Fruit fly (Drosophila melanogaster) whole organism, embryonic: ENCODE data around the gene CG5376.
A peak's percentile ranks its signal among the peaks of the same experiment; 100 is the strongest.

ENCODE experiments used
- Abd-B ChIP-seq: fragments of 200-800 bp; sonication (Bioruptor generic); optimal IDR thresholded peaks from 2 replicates; lab custom pipeline; 2018; ENCODE audit warnings: missing biosample characterization, mild to moderate bottlenecking, missing genetic modification characterization, moderate library complexity
- Atf-2 ChIP-seq: fragments of 200-800 bp; sonication (Bioruptor generic); optimal IDR thresholded peaks from 2 replicates; lab custom pipeline; 2016; ENCODE audit warnings: missing biosample characterization, missing genetic modification characterization
- BEAF-32 ChIP-seq: fragments of 200-800 bp; sonication (Bioruptor generic); optimal IDR thresholded peaks from 3 replicates; lab custom pipeline; 2017; ENCODE audit warnings: missing biosample characterization, missing genetic modification characterization, mild to moderate bottlenecking, moderate library complexity, missing genetic modification reagents
- Bgb ChIP-seq: fragments of 200-800 bp; sonication (Bioruptor generic); IDR thresholded peaks from 2 replicates; pipeline ENCODE4 v1.3.6; 2022; ENCODE audit warnings: missing biosample characterization, missing genetic modification characterization; ENCODE audit not compliant: partially characterized antibody
- CG10267 ChIP-seq: fragments of 200-800 bp; sonication (Bioruptor generic); optimal IDR thresholded peaks from 2 replicates; lab custom pipeline; 2018; ENCODE audit warnings: missing biosample characterization, mild to moderate bottlenecking, missing genetic modification characterization, moderate library complexity
- CG10654 ChIP-seq: fragments of 200-800 bp; sonication (Bioruptor generic); optimal IDR thresholded peaks from 2 replicates; lab custom pipeline; 2016; ENCODE audit warnings: missing biosample characterization, missing genetic modification characterization
- CG13287 ChIP-seq: fragments of 200-800 bp; sonication (Bioruptor generic); IDR thresholded peaks from 2 replicates; pipeline ENCODE4 v1.3.6; 2022; ENCODE audit warnings: missing biosample characterization, missing genetic modification characterization; ENCODE audit not compliant: partially characterized antibody
- CG13296 ChIP-seq: fragments of 200-800 bp; sonication (Bioruptor generic); optimal IDR thresholded peaks from 3 replicates; lab custom pipeline; 2018; ENCODE audit warnings: missing biosample characterization, mild to moderate bottlenecking, missing genetic modification characterization
- CG14014 ChIP-seq: fragments of 200-800 bp; sonication (Bioruptor generic); IDR thresholded peaks from 2 replicates; pipeline ENCODE4 v1.3.6; 2022; ENCODE audit warnings: missing biosample characterization, missing genetic modification characterization
- CG15269 ChIP-seq: fragments of 200-800 bp; sonication (Bioruptor generic); optimal IDR thresholded peaks from 2 replicates; lab custom pipeline; 2018; ENCODE audit warnings: missing biosample characterization, mild to moderate bottlenecking, missing genetic modification characterization, moderate library complexity
- CG1603 ChIP-seq: fragments of 200-800 bp; sonication (Bioruptor generic); optimal IDR thresholded peaks from 2 replicates; lab custom pipeline; 2019; ENCODE audit warnings: missing biosample characterization, mild to moderate bottlenecking, missing genetic modification characterization, moderate library complexity
- CG16813 ChIP-seq: fragments of 200-800 bp; sonication (Bioruptor generic); IDR thresholded peaks from 3 replicates; pipeline ENCODE4 v1.3.6; 2022; ENCODE audit warnings: missing biosample characterization, missing genetic modification characterization; ENCODE audit not compliant: partially characterized antibody
- CG17359 ChIP-seq: fragments of 200-800 bp; sonication (Bioruptor generic); optimal IDR thresholded peaks from 3 replicates; lab custom pipeline; 2018; ENCODE audit warnings: missing biosample characterization, mild to moderate bottlenecking, missing genetic modification characterization, moderate library complexity
- CG32532 ChIP-seq: fragments of 200-800 bp; sonication (Bioruptor generic); IDR thresholded peaks from 2 replicates; pipeline ENCODE4 v1.3.6; 2022; ENCODE audit warnings: missing biosample characterization, missing genetic modification characterization
- CG42726 ChIP-seq: fragments of 200-800 bp; sonication (Bioruptor generic); IDR thresholded peaks from 2 replicates; pipeline ENCODE4 v1.3.6; 2022; ENCODE audit warnings: missing biosample characterization, missing genetic modification characterization; ENCODE audit not compliant: partially characterized antibody
- CG6254 ChIP-seq: fragments of 200-800 bp; sonication (Bioruptor generic); optimal IDR thresholded peaks from 3 replicates; lab custom pipeline; 2017; ENCODE audit warnings: mild to moderate bottlenecking, missing biosample characterization, missing genetic modification reagents, missing genetic modification characterization
- CG6854 ChIP-seq: fragments of 200-800 bp; sonication (Bioruptor generic); optimal IDR thresholded peaks from 3 replicates; lab custom pipeline; 2017; ENCODE audit warnings: missing biosample characterization, mild to moderate bottlenecking, missing genetic modification characterization
- CG7786 ChIP-seq: fragments of 200-800 bp; sonication (Bioruptor generic); optimal IDR thresholded peaks from 2 replicates; lab custom pipeline; 2016; ENCODE audit warnings: missing biosample characterization, missing genetic modification characterization
- CG7987 ChIP-seq: fragments of 200-800 bp; sonication (Bioruptor generic); optimal IDR thresholded peaks from 2 replicates; lab custom pipeline; 2018; ENCODE audit warnings: missing biosample characterization, mild to moderate bottlenecking, missing genetic modification characterization, moderate library complexity
- CG9727 ChIP-seq: fragments of 200-800 bp; sonication (Bioruptor generic); optimal IDR thresholded peaks from 3 replicates; lab custom pipeline; 2017; ENCODE audit warnings: missing biosample characterization, mild to moderate bottlenecking, missing genetic modification characterization
- CG9817 ChIP-seq: fragments of 200-800 bp; sonication (Bioruptor generic); optimal IDR thresholded peaks from 2 replicates; lab custom pipeline; 2018; ENCODE audit warnings: missing biosample characterization, mild to moderate bottlenecking, missing genetic modification characterization, moderate library complexity
- D19B ChIP-seq: fragments of 200-800 bp; sonication (Bioruptor generic); optimal IDR thresholded peaks from 2 replicates; lab custom pipeline; 2017; ENCODE audit warnings: missing biosample characterization, mild to moderate bottlenecking, missing genetic modification characterization
- Dp ChIP-seq: fragments of 200-800 bp; sonication (Bioruptor generic); optimal IDR thresholded peaks from 2 replicates; lab custom pipeline; 2018; ENCODE audit warnings: missing biosample characterization, mild to moderate bottlenecking, missing genetic modification characterization, moderate library complexity
- Dref ChIP-seq: fragments of 200-800 bp; sonication (Bioruptor generic); IDR thresholded peaks from 2 replicates; pipeline ENCODE4 v1.3.6; 2022; ENCODE audit warnings: missing biosample characterization, missing genetic modification characterization
- E2f2 ChIP-seq: fragments of 200-800 bp; sonication (Bioruptor generic); IDR thresholded peaks from 2 replicates; pipeline ENCODE4 v1.3.6; 2022; ENCODE audit warnings: missing biosample characterization, missing genetic modification characterization
- Gug ChIP-seq: fragments of 200-800 bp; sonication (Bioruptor generic); IDR thresholded peaks from 4 replicates; pipeline ENCODE4 v1.3.6; 2022; ENCODE audit warnings: missing biosample characterization, missing genetic modification characterization
- Hr3 ChIP-seq: fragments of 200-800 bp; sonication (Bioruptor generic); optimal IDR thresholded peaks from 3 replicates; lab custom pipeline; 2016; ENCODE audit warnings: missing biosample characterization, missing genetic modification characterization
- Lim3 ChIP-seq: fragments of 200-800 bp; sonication (Bioruptor generic); IDR thresholded peaks from 2 replicates; pipeline ENCODE4 v1.3.6; 2022; ENCODE audit warnings: missing biosample characterization, missing genetic modification characterization
- Med ChIP-seq: fragments of 200-800 bp; sonication (Bioruptor generic); peaks from one replicate; lab custom pipeline; 2016; ENCODE audit warnings: missing biosample characterization, missing genetic modification characterization, mild to moderate bottlenecking, inconsistent platforms, moderate library complexity
- NC2α ChIP-seq: fragments of 200-800 bp; sonication (Bioruptor generic); optimal IDR thresholded peaks from 2 replicates; lab custom pipeline; 2016; ENCODE audit warnings: missing biosample characterization, missing genetic modification characterization
- Side ChIP-seq: fragments of 200-800 bp; sonication (Bioruptor generic); optimal IDR thresholded peaks from 2 replicates; lab custom pipeline; 2016; ENCODE audit warnings: missing biosample characterization, missing genetic modification characterization
- Sox102F ChIP-seq: fragments of 200-800 bp; sonication (Bioruptor generic); optimal IDR thresholded peaks from 2 replicates; lab custom pipeline; 2018; ENCODE audit warnings: missing biosample characterization, mild to moderate bottlenecking, missing genetic modification characterization, moderate library complexity
- Taf1 ChIP-seq: fragments of 200-800 bp; sonication (Bioruptor generic); IDR thresholded peaks from 2 replicates; pipeline ENCODE4 v1.3.6; 2022; ENCODE audit warnings: missing biosample characterization, missing genetic modification characterization
- amos ChIP-seq: fragments of 200-800 bp; sonication (Bioruptor generic); IDR thresholded peaks from 2 replicates; pipeline ENCODE4 v1.3.6; 2022; ENCODE audit warnings: missing biosample characterization, missing genetic modification characterization; ENCODE audit not compliant: partially characterized antibody
- btn ChIP-seq: fragments of 200-800 bp; sonication (Bioruptor generic); optimal IDR thresholded peaks from 2 replicates; lab custom pipeline; 2016; ENCODE audit warnings: missing biosample characterization, missing genetic modification characterization
- da ChIP-seq: fragments of 200-800 bp; sonication (Bioruptor generic); optimal IDR thresholded peaks from 2 replicates; lab custom pipeline; 2016; ENCODE audit warnings: missing biosample characterization, missing genetic modification characterization
- eve ChIP-seq, 2 experiments: fragments of >200 bp; optimal IDR thresholded peaks; 2 replicates each; lab custom pipeline; 2017; ENCODE audit warnings: missing biosample characterization in 2 of 2, missing genetic modification characterization in 2 of 2
- exex ChIP-seq: fragments of 200-800 bp; sonication (Bioruptor generic); optimal IDR thresholded peaks from 4 replicates; lab custom pipeline; 2018; ENCODE audit warnings: missing biosample characterization, mild to moderate bottlenecking, missing genetic modification characterization, moderate library complexity
- fd96Cb ChIP-seq: fragments of 200-800 bp; sonication (Bioruptor generic); optimal IDR thresholded peaks from 2 replicates; lab custom pipeline; 2018; ENCODE audit warnings: missing biosample characterization, mild to moderate bottlenecking, missing genetic modification characterization, moderate library complexity
- gcm ChIP-seq: fragments of 200-800 bp; sonication (Bioruptor generic); optimal IDR thresholded peaks from 2 replicates; lab custom pipeline; 2019; ENCODE audit warnings: missing biosample characterization, mild to moderate bottlenecking, missing genetic modification characterization, moderate library complexity
- grau ChIP-seq: fragments of 200-800 bp; optimal IDR thresholded peaks from 3 replicates; lab custom pipeline; 2019; ENCODE audit warnings: missing biosample characterization, mild to moderate bottlenecking, missing genetic modification characterization, moderate library complexity
- jing ChIP-seq: fragments of 200-800 bp; sonication (Bioruptor generic); optimal IDR thresholded peaks from 2 replicates; lab custom pipeline; 2018; ENCODE audit warnings: missing biosample characterization, mild to moderate bottlenecking, missing genetic modification characterization
- nau ChIP-seq: fragments of 200-800 bp; sonication (Bioruptor generic); optimal IDR thresholded peaks from 3 replicates; lab custom pipeline; 2017; ENCODE audit warnings: missing biosample characterization, mild to moderate bottlenecking, missing genetic modification characterization, missing genetic modification reagents
- pita ChIP-seq: fragments of 200-800 bp; sonication (Bioruptor generic); optimal IDR thresholded peaks from 2 replicates; lab custom pipeline; 2017; ENCODE audit warnings: missing biosample characterization, mild to moderate bottlenecking, missing genetic modification characterization
- pzg ChIP-seq: fragments of 200-800 bp; sonication (Bioruptor generic); optimal IDR thresholded peaks from 3 replicates; lab custom pipeline; 2018; ENCODE audit warnings: missing biosample characterization, mild to moderate bottlenecking, missing genetic modification characterization, moderate library complexity
- row ChIP-seq: fragments of 200-800 bp; sonication (Bioruptor generic); IDR thresholded peaks from 3 replicates; pipeline ENCODE4 v1.3.6; 2022; ENCODE audit warnings: missing biosample characterization, missing genetic modification characterization
- sens ChIP-seq: fragments of 200-800 bp; sonication (Bioruptor generic); peaks from one replicate; lab custom pipeline; 2016; ENCODE audit warnings: missing biosample characterization, missing genetic modification characterization
- sob ChIP-seq: fragments of 200-800 bp; sonication (Bioruptor generic); IDR thresholded peaks from 2 replicates; pipeline ENCODE4 v1.3.6; 2022; ENCODE audit warnings: missing biosample characterization, missing genetic modification characterization
- unc-4 ChIP-seq: fragments of 200-800 bp; sonication (Bioruptor generic); IDR thresholded peaks from 2 replicates; pipeline ENCODE4 v1.3.6; 2022; ENCODE audit warnings: missing biosample characterization, missing genetic modification characterization; ENCODE audit not compliant: partially characterized antibody

Gene CG5376

DNA sequence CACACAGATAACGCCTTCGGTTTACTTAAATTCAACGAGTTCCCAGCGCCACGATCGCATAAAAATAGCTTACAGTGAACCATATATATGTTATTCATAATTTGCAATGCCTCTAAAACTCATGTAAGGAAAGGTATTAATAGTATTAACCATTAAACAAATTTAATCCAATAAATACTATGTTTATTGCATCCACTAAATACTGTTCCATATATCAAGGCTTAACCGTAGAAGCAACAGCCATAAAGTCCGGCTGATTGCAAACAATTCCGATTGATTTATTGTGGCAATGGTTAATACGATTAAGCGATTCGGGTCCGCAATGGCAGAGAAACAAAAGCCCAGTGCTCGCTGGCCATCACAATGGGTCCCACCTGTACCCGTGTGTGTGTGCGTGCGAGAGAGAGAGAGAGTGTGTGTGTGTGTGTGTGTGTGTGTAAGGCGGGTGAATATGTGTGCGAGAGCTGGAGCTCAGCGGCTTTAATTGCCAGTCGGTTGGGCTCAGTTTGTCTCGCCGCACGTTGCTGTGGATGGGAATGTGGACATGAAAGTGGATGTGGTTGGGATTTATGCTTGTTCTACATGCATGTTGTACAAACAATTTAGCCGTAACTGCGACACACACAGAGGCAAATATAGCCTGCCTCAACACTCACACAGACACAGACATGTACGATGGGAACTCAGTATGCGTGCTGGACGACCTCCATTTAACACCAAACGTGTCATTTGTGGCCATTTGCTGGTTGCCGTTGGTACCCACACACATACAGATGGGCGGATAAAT lies 6.0 kb upstream of the CG5376 start (continued):
- peak; percentile 11; the same call in 1 of the 2 replicates for TF ChIP-seq CG32532 (GFP tag; lab: Robert Waterston, UW)
- no peak for TF ChIP-seq NC2α
- TF ChIP-seq jing (GFP tag; lab: Kevin White, UChicago), result no peak
- peak; percentile 73 for TF ChIP-seq fd96Cb
- TF ChIP-seq CG6254 (GFP tag; lab: Kevin White, UChicago), result no peak
- peak; percentile 68 for TF ChIP-seq exex (tag; lab: Kevin White, UChicago)
- TF ChIP-seq CG42726 (GFP tag; lab: Robert Waterston, UW), result no peak
- peak; percentile 40 for TF ChIP-seq CG13296 (GFP tag; lab: Kevin White, UChicago)
- TF ChIP-seq D19B (GFP tag; lab: Kevin White, UChicago), result peak; percentile 6
- TF ChIP-seq CG7987 (GFP tag; lab: Kevin White, UChicago), result no peak
- peak; percentile 50 for TF ChIP-seq nau (GFP tag; lab: Kevin White, UChicago)
- no peak for TF ChIP-seq Taf1 (GFP tag; lab: Robert Waterston, UW)
- no peak for TF ChIP-seq Sox102F (GFP tag; lab: Kevin White, UChicago)
- peak; percentile 48 for TF ChIP-seq CG17359
- TF ChIP-seq gcm (GFP tag; lab: Kevin White, UChicago), result no peak
- TF ChIP-seq CG10267 (tag; lab: Kevin White, UChicago), result peak; percentile 39
- TF ChIP-seq Hr3 (GFP tag; lab: Kevin White, UChicago), result no peak
- no peak for TF ChIP-seq btn
- TF ChIP-seq CG10654 (GFP tag; lab: Kevin White, UChicago), result peak; percentile 36
- TF ChIP-seq CG14014 (GFP tag; lab: Robert Waterston, UW), result 0 out of 2 replicates have a peak, but pooled peaks have one; percentile 5
- TF ChIP-seq CG9727 (GFP tag; lab: Kevin White, UChicago), result peak; percentile 44
- no peak for TF ChIP-seq eve (GFP tag; optimal IDR thresholded peaks at IDR 0.05; lab: Kevin White, UChicago)
- peak; percentile 13 for TF ChIP-seq CG6854 (GFP tag; lab: Kevin White, UChicago)
- TF ChIP-seq Side, result no peak
- no peak for TF ChIP-seq CG7786 (GFP tag; lab: Kevin White, UChicago)
- peak; percentile 72 for TF ChIP-seq grau
- TF ChIP-seq CG9817, result peak; percentile 36
- TF ChIP-seq CG15269, result peak; percentile 25
- TF ChIP-seq Gug, result no peak
- no peak for TF ChIP-seq Bgb (GFP tag; lab: Robert Waterston, UW)

- peak; percentile 40 for TF ChIP-seq pzg (GFP tag; lab: Kevin White, UChicago)
- TF ChIP-seq unc-4 (GFP tag; lab: Robert Waterston, UW), result 0 out of 2 replicates have a peak, but pooled peaks have one; percentile 28
- no peak for TF ChIP-seq da
- peak; percentile 66 for TF ChIP-seq Dref (GFP tag; lab: Robert Waterston, UW)
- TF ChIP-seq sob, result no peak
- peak; percentile 15 for TF ChIP-seq CG1603
- TF ChIP-seq Lim3 (GFP tag; lab: Robert Waterston, UW), result no peak
- peak; percentile 53 for TF ChIP-seq Dp
- TF ChIP-seq CG13287, result peak; percentile 40; the same call in 1 of the 2 replicates
- peak; percentile 19; the same call in 1 of the 3 replicates for TF ChIP-seq row
- no peak for TF ChIP-seq Hr3 (GFP tag; lab: Kevin White, UChicago)
- TF ChIP-seq Med, result peak; percentile 44
- TF ChIP-seq amos (GFP tag; lab: Robert Waterston, UW), result peak; percentile 27; the same call in 1 of the 2 replicates
- no peak for TF ChIP-seq Abd-B (GFP tag; lab: Kevin White, UChicago)
- TF ChIP-seq E2f2, result peak; percentile 56
- TF ChIP-seq CG16813 (GFP tag; lab: Robert Waterston, UW), result 0 out of 3 replicates have a peak, but pooled peaks have one; percentile 47
- TF ChIP-seq sens (GFP tag; lab: Kevin White, UChicago), result peak; percentile 41
- TF ChIP-seq pita (GFP tag; lab: Kevin White, UChicago), result no peak
- peak; percentile 36 for TF ChIP-seq BEAF-32
- no peak for TF ChIP-seq Atf-2 (GFP tag; lab: Kevin White, UChicago)
Observed at dm6 chr3R:22492767-22493166, 4.0 kb upstream of the CG5376 start, which contains the start of gene tHMG2. tHMG2 (plus strand) TSS chr3R:22492953.
